Fruit fly (Drosophila melanogaster) whole organism, embryonic: ENCODE data around the gene PolA1.

Experiments
- Atf-2 ChIP-seq: fragments of 200-800 bp; sonication (Bioruptor generic); optimal IDR thresholded peaks from 2 replicates; lab custom pipeline; 2016; ENCODE audit warnings: missing biosample characterization, missing genetic modification characterization
- Atf3 ChIP-seq: fragments of 200-800 bp; sonication (Bioruptor generic); optimal IDR thresholded peaks from 3 replicates; lab custom pipeline; 2016; ENCODE audit warnings: missing biosample characterization, missing genetic modification characterization
- BEAF-32 ChIP-seq: fragments of 200-800 bp; sonication (Bioruptor generic); optimal IDR thresholded peaks from 3 replicates; lab custom pipeline; 2017; ENCODE audit warnings: missing biosample characterization, missing genetic modification characterization, mild to moderate bottlenecking, moderate library complexity, missing genetic modification reagents
- CG10267 ChIP-seq: fragments of 200-800 bp; sonication (Bioruptor generic); optimal IDR thresholded peaks from 2 replicates; lab custom pipeline; 2018; ENCODE audit warnings: missing biosample characterization, mild to moderate bottlenecking, missing genetic modification characterization, moderate library complexity
- CG11247 ChIP-seq: fragments of 200-800 bp; sonication (Bioruptor generic); IDR thresholded peaks from 2 replicates; pipeline ENCODE4 v1.3.6; 2022; ENCODE audit warnings: missing biosample characterization, missing genetic modification characterization
- CG11723 ChIP-seq: fragments of 200-800 bp; sonication (Bioruptor generic); optimal IDR thresholded peaks from 2 replicates; lab custom pipeline; 2017; ENCODE audit warnings: missing biosample characterization, mild to moderate bottlenecking, missing genetic modification characterization
- CG12071 ChIP-seq: fragments of 200-800 bp; sonication (Bioruptor generic); optimal IDR thresholded peaks from 3 replicates; lab custom pipeline; 2018; ENCODE audit warnings: missing biosample characterization, mild to moderate bottlenecking, missing genetic modification characterization
- CG12104 ChIP-seq: fragments of 200-800 bp; sonication (Bioruptor generic); optimal IDR thresholded peaks from 3 replicates; lab custom pipeline; 2016; ENCODE audit warnings: missing biosample characterization, missing genetic modification characterization
- CG12744 ChIP-seq: fragments of 200-800 bp; sonication (Bioruptor generic); optimal IDR thresholded peaks from 2 replicates; lab custom pipeline; 2016; ENCODE audit warnings: missing biosample characterization, missing genetic modification characterization
- CG13775 ChIP-seq: fragments of 200-800 bp; sonication (Bioruptor generic); optimal IDR thresholded peaks from 3 replicates; lab custom pipeline; 2017; ENCODE audit warnings: missing biosample characterization, mild to moderate bottlenecking, missing genetic modification characterization
- CG13894 ChIP-seq: fragments of 200-800 bp; sonication (Bioruptor generic); optimal IDR thresholded peaks from 3 replicates; lab custom pipeline; 2018; ENCODE audit warnings: missing biosample characterization, mild to moderate bottlenecking, missing genetic modification characterization, moderate library complexity
- CG15479 ChIP-seq: fragments of 200-800 bp; sonication (Bioruptor generic); optimal IDR thresholded peaks from 3 replicates; lab custom pipeline; 2019; ENCODE audit warnings: missing biosample characterization, mild to moderate bottlenecking, missing genetic modification characterization, moderate library complexity
- CG15601 ChIP-seq: fragments of 200-800 bp; sonication (Bioruptor generic); optimal IDR thresholded peaks from 3 replicates; lab custom pipeline; 2019; ENCODE audit warnings: missing biosample characterization, mild to moderate bottlenecking, missing genetic modification characterization, moderate library complexity
- CG17568 ChIP-seq: fragments of 200-800 bp; sonication (Bioruptor generic); optimal IDR thresholded peaks from 2 replicates; lab custom pipeline; 2018; ENCODE audit warnings: missing biosample characterization, mild to moderate bottlenecking, missing genetic modification characterization, moderate library complexity
- CG1792 ChIP-seq: fragments of 200-800 bp; sonication (Bioruptor generic); optimal IDR thresholded peaks from 2 replicates; lab custom pipeline; 2016; ENCODE audit warnings: missing biosample characterization, missing genetic modification characterization
- CG18011 ChIP-seq: fragments of 200-800 bp; sonication (Bioruptor generic); optimal IDR thresholded peaks from 2 replicates; lab custom pipeline; 2017; ENCODE audit warnings: missing biosample characterization, missing genetic modification characterization, mild to moderate bottlenecking, moderate library complexity, missing genotype
- CG18764 ChIP-seq: fragments of 200-800 bp; sonication (Bioruptor generic); optimal IDR thresholded peaks from 3 replicates; lab custom pipeline; 2016; ENCODE audit warnings: missing biosample characterization, missing genetic modification characterization
- CG2199 ChIP-seq: fragments of 200-800 bp; sonication (Bioruptor generic); IDR thresholded peaks from 3 replicates; pipeline ENCODE4 v1.3.6; 2022; ENCODE audit warnings: missing biosample characterization, missing genetic modification characterization
- CG31365 ChIP-seq: fragments of 200-800 bp; sonication (Bioruptor generic); optimal IDR thresholded peaks from 2 replicates; lab custom pipeline; 2018; ENCODE audit warnings: missing biosample characterization, mild to moderate bottlenecking, missing genetic modification characterization
- CG33557 ChIP-seq: fragments of 200-800 bp; sonication (Bioruptor generic); optimal IDR thresholded peaks from 2 replicates; lab custom pipeline; 2019; ENCODE audit warnings: missing biosample characterization, mild to moderate bottlenecking, missing genetic modification characterization, moderate library complexity
- CG3995 ChIP-seq: fragments of 200-800 bp; sonication (Bioruptor generic); optimal IDR thresholded peaks from 3 replicates; lab custom pipeline; 2016; ENCODE audit warnings: missing biosample characterization, missing genetic modification characterization
- CG5245 ChIP-seq: fragments of 200-800 bp; sonication (Bioruptor generic); optimal IDR thresholded peaks from 3 replicates; lab custom pipeline; 2016; ENCODE audit warnings: missing biosample characterization, missing genetic modification characterization
- CG7786 ChIP-seq: fragments of 200-800 bp; sonication (Bioruptor generic); optimal IDR thresholded peaks from 2 replicates; lab custom pipeline; 2016; ENCODE audit warnings: missing biosample characterization, missing genetic modification characterization
- CG8924 ChIP-seq: fragments of 200-800 bp; optimal IDR thresholded peaks from 3 replicates; lab custom pipeline; 2019; ENCODE audit warnings: missing biosample characterization, mild to moderate bottlenecking, missing genetic modification characterization, moderate library complexity
- D19A ChIP-seq: fragments of 200-800 bp; optimal IDR thresholded peaks from 3 replicates; lab custom pipeline; 2019; ENCODE audit warnings: missing biosample characterization, mild to moderate bottlenecking, missing genetic modification characterization, moderate library complexity
- Dad ChIP-seq: fragments of 200-800 bp; sonication (Bioruptor generic); optimal IDR thresholded peaks from 3 replicates; lab custom pipeline; 2016; ENCODE audit warnings: missing biosample characterization, missing genetic modification characterization
- Doc3 ChIP-seq: fragments of 200-800 bp; sonication (Bioruptor generic); IDR thresholded peaks from 3 replicates; pipeline ENCODE4 v1.3.6; 2022; ENCODE audit warnings: missing biosample characterization, missing genetic modification characterization; ENCODE audit not compliant: partially characterized antibody
- Eip74EF ChIP-seq, 2 experiments: fragments of 200-800 bp in 1 of 2; fragments of >200 bp in 1 of 2; sonication (Bioruptor generic) in 1 of 2; optimal IDR thresholded peaks; 2 replicates each; lab custom pipeline; 2017 to 2019; ENCODE audit warnings: missing biosample characterization in 2 of 2, missing genetic modification characterization in 2 of 2, mild to moderate bottlenecking in 1 of 2, moderate library complexity in 1 of 2
- GATAe ChIP-seq: fragments of 200-800 bp; sonication (Bioruptor generic); conservative IDR thresholded peaks from 2 replicates; pipeline ENCODE4 v1.3.6; 2022; ENCODE audit warnings: missing biosample characterization, missing genetic modification characterization
- HLH54F ChIP-seq: fragments of 200-800 bp; sonication (Bioruptor generic); optimal IDR thresholded peaks from 3 replicates; lab custom pipeline; 2016; ENCODE audit warnings: missing biosample characterization, missing genetic modification characterization
- Max ChIP-seq: fragments of 200-800 bp; sonication (Bioruptor generic); optimal IDR thresholded peaks from 2 replicates; lab custom pipeline; 2016; ENCODE audit warnings: missing biosample characterization, mild to moderate bottlenecking, missing genetic modification characterization
- Sin3A ChIP-seq: fragments of >200 bp; optimal IDR thresholded peaks from 2 replicates; lab custom pipeline; 2018
- Xbp1 ChIP-seq: fragments of 200-800 bp; sonication (Bioruptor generic); optimal IDR thresholded peaks from 3 replicates; lab custom pipeline; 2016; ENCODE audit warnings: missing biosample characterization, mild to moderate bottlenecking, missing genetic modification characterization
- al ChIP-seq: fragments of 200-800 bp; sonication (Bioruptor generic); IDR thresholded peaks from 2 replicates; pipeline ENCODE4 v1.3.6; 2022; ENCODE audit warnings: missing biosample characterization, missing genetic modification characterization
- ap ChIP-seq: fragments of 200-800 bp; sonication (Bioruptor generic); IDR thresholded peaks from 2 replicates; pipeline ENCODE4 v1.3.6; 2022; ENCODE audit warnings: missing biosample characterization, missing genetic modification characterization
- ase ChIP-seq: fragments of 200-800 bp; sonication (Bioruptor generic); IDR thresholded peaks from 3 replicates; pipeline ENCODE4 v1.3.6; 2022; ENCODE audit warnings: missing biosample characterization, missing genetic modification characterization
- bowl ChIP-seq: fragments of 200-800 bp; sonication (Bioruptor generic); IDR thresholded peaks from 2 replicates; pipeline ENCODE4 v1.3.6; 2022; ENCODE audit warnings: missing biosample characterization, missing genetic modification characterization
- chn ChIP-seq: fragments of 200-800 bp; sonication (Bioruptor generic); optimal IDR thresholded peaks from 2 replicates; lab custom pipeline; 2016; ENCODE audit warnings: missing biosample characterization, missing genetic modification characterization
- crp ChIP-seq, 2 experiments: fragments of 200-800 bp; sonication (Bioruptor generic); optimal IDR thresholded peaks; 2 replicates in 1 of 2; 3 replicates in 1 of 2; lab custom pipeline; 2017; ENCODE audit warnings: missing biosample characterization in 2 of 2, missing genetic modification characterization in 2 of 2, mild to moderate bottlenecking in 1 of 2, moderate library complexity in 1 of 2
- cwo ChIP-seq: fragments of 200-800 bp; sonication (Bioruptor generic); optimal IDR thresholded peaks from 3 replicates; lab custom pipeline; 2017; ENCODE audit warnings: missing biosample characterization, missing genetic modification characterization, mild to moderate bottlenecking, moderate library complexity, missing genetic modification reagents
- dati ChIP-seq: fragments of 200-800 bp; sonication (Bioruptor generic); IDR thresholded peaks from 2 replicates; pipeline ENCODE4 v1.3.6; 2022; ENCODE audit warnings: missing biosample characterization, missing genetic modification characterization
- dimm ChIP-seq: fragments of 200-800 bp; sonication (Bioruptor generic); IDR thresholded peaks from 2 replicates; pipeline ENCODE4 v1.3.6; 2022; ENCODE audit warnings: missing biosample characterization, missing genetic modification characterization
- eve ChIP-seq, 2 experiments: fragments of >200 bp; optimal IDR thresholded peaks; 2 replicates each; lab custom pipeline; 2017; ENCODE audit warnings: missing biosample characterization in 2 of 2, missing genetic modification characterization in 2 of 2
- gcm2 ChIP-seq: fragments of 200-800 bp; sonication (Bioruptor generic); optimal IDR thresholded peaks from 2 replicates; lab custom pipeline; 2016; ENCODE audit warnings: missing biosample characterization, missing genetic modification characterization
- h ChIP-seq: fragments of >200 bp; optimal IDR thresholded peaks from 2 replicates; lab custom pipeline; 2017
- inv ChIP-seq: fragments of 200-800 bp; sonication (Bioruptor generic); IDR thresholded peaks from 2 replicates; pipeline ENCODE4 v1.3.6; 2022; ENCODE audit warnings: missing biosample characterization, missing genetic modification characterization; ENCODE audit not compliant: partially characterized antibody
- lola ChIP-seq, 3 experiments: fragments of >200 bp in 2 of 3; fragments of 200-800 bp in 1 of 3; sonication (Bioruptor generic) in 1 of 3; optimal IDR thresholded peaks; 2 replicates each; lab custom pipeline; 2017 to 2019; ENCODE audit warnings: missing biosample characterization in 3 of 3, missing genetic modification characterization in 3 of 3, mild to moderate bottlenecking in 1 of 3, moderate library complexity in 1 of 3
- odd ChIP-seq: fragments of 200-800 bp; sonication (Bioruptor generic); optimal IDR thresholded peaks from 2 replicates; lab custom pipeline; 2017; ENCODE audit warnings: missing biosample characterization, mild to moderate bottlenecking, missing genetic modification characterization
- ro ChIP-seq: fragments of 200-800 bp; sonication (Bioruptor generic); IDR thresholded peaks from 2 replicates; pipeline ENCODE4 v1.3.6; 2022; ENCODE audit warnings: missing biosample characterization, missing genetic modification characterization
- schlank ChIP-seq: fragments of 200-800 bp; sonication (Bioruptor generic); optimal IDR thresholded peaks from 2 replicates; lab custom pipeline; 2018; ENCODE audit warnings: missing biosample characterization, mild to moderate bottlenecking, missing genetic modification characterization
- sr ChIP-seq: fragments of 200-800 bp; sonication (Bioruptor generic); IDR thresholded peaks from 3 replicates; pipeline ENCODE4 v1.3.6; 2022; ENCODE audit warnings: missing biosample characterization, missing genetic modification characterization
- unpg ChIP-seq: fragments of 200-800 bp; sonication (Bioruptor generic); optimal IDR thresholded peaks from 3 replicates; lab custom pipeline; 2018; ENCODE audit warnings: missing biosample characterization, mild to moderate bottlenecking, missing genetic modification characterization, moderate library complexity

Gene PolA1

dm6 chr3R:21698895-21699300 lies 27.3 kb upstream of the PolA1 start (continued):
- TF ChIP-seq CG10267 (tag; lab: Kevin White, UChicago) (peak; percentile 2), schlank (tag; lab: Kevin White, UChicago) (no peak), cwo (peak; percentile 7), inv (GFP tag; lab: Robert Waterston, UW) (no peak), Max (GFP tag; lab: Kevin White, UChicago) (no peak), CG15601 (no peak), unpg (GFP tag; lab: Kevin White, UChicago) (peak; percentile 53), CG7786 (GFP tag; lab: Kevin White, UChicago) (no peak), CG12744 (GFP tag; lab: Kevin White, UChicago) (no peak), sr (no peak), CG33557 (GFP tag; lab: Kevin White, UChicago) (no peak), ap (GFP tag; lab: Robert Waterston, UW) (no peak), crp (GFP tag; optimal IDR thresholded peaks at IDR 0.05; lab: Kevin White, UChicago) (no peak), CG18011 (GFP tag; lab: Kevin White, UChicago) (no peak), D19A (no peak), HLH54F (GFP tag; lab: Kevin White, UChicago) (no peak), eve (GFP tag; optimal IDR thresholded peaks at IDR 0.05; lab: Kevin White, UChicago) (peak in 1 of 2 experiments; percentile 50), CG15479 (GFP tag; lab: Kevin White, UChicago) (no peak), odd (GFP tag; lab: Kevin White, UChicago) (no peak), CG18764 (no peak), CG3995 (no peak), dimm (GFP tag; lab: Robert Waterston, UW) (no peak), lola (GFP tag; optimal IDR thresholded peaks at IDR 0.05; lab: Kevin White, UChicago) (no peak), h (lab: Kevin White, UChicago) (no peak), ro (no peak), CG31365 (no peak), bowl (no peak), CG11723 (no peak), GATAe (GFP tag; lab: Robert Waterston, UW) (no peak), CG1792 (GFP tag; lab: Kevin White, UChicago) (no peak), chn (GFP tag; lab: Kevin White, UChicago) (no peak), Sin3A (no peak), Dad (GFP tag; lab: Kevin White, UChicago) (no peak), CG5245 (GFP tag; lab: Kevin White, UChicago) (no peak), CG17568 (no peak), Eip74EF (GFP tag; optimal IDR thresholded peaks at IDR 0.05; lab: Kevin White, UChicago) (peak in 1 of 2 experiments; percentile 39), CG8924 (tag; lab: Kevin White, UChicago) (peak; percentile 24), CG13775 (no peak), Xbp1 (GFP tag; lab: Kevin White, UChicago) (no peak), ase (GFP tag; lab: Robert Waterston, UW) (no peak), CG11247 (no peak), CG2199 (GFP tag; lab: Robert Waterston, UW) (no peak), dati (no peak), CG12104 (GFP tag; lab: Kevin White, UChicago) (no peak), gcm2 (no peak), Atf3 (no peak), CG12071 (GFP tag; lab: Kevin White, UChicago) (no peak), Atf-2 (GFP tag; lab: Kevin White, UChicago) (no peak), al (GFP tag; lab: Robert Waterston, UW) (no peak), Doc3 (GFP tag; lab: Robert Waterston, UW) (no peak), CG13894 (tag; lab: Kevin White, UChicago) (no peak), BEAF-32 (GFP tag; lab: Kevin White, UChicago) (no peak)
